Worm (Caenorhabditis elegans) whole organism, late embryonic: Measurements from ENCODE around the gene gcy-12.
A peak's percentile ranks its signal among the peaks of the same experiment; 100 is the strongest.

ENCODE experiments used
- C08G9.2 ChIP-seq: sonication (generic microtip); optimal IDR thresholded peaks from 2 replicates; lab custom pipeline; 2016; ENCODE audit warnings: mild to moderate bottlenecking, missing genetic modification characterization, moderate library complexity, missing compliant biosample characterization
- ahr-1 ChIP-seq: sonication (generic microtip); optimal IDR thresholded peaks from 2 replicates; lab custom pipeline; 2016; ENCODE audit warnings: missing genetic modification characterization, missing compliant biosample characterization
- elt-2 ChIP-seq: sonication (generic microtip); optimal IDR thresholded peaks from 2 replicates; lab custom pipeline; 2016; ENCODE audit warnings: missing genetic modification reagents, missing genetic modification characterization, missing compliant biosample characterization
- fkh-10 ChIP-seq: fragments of 150-350 bp; optimal IDR thresholded peaks from 2 replicates; lab custom pipeline; 2014; ENCODE audit warnings: missing biosample characterization, missing genetic modification reagents, missing genetic modification characterization
- hlh-6 ChIP-seq: sonication (generic microtip); optimal IDR thresholded peaks from 2 replicates; lab custom pipeline; 2016; ENCODE audit warnings: missing genotype, missing genetic modification characterization, missing compliant biosample characterization
- nhr-11 ChIP-seq: fragments of 150-350 bp; optimal IDR thresholded peaks from 2 replicates; lab custom pipeline; 2014; ENCODE audit warnings: missing biosample characterization, missing genetic modification characterization
- nhr-232 ChIP-seq: sonication (generic microtip); optimal IDR thresholded peaks from 2 replicates; lab custom pipeline; 2016; ENCODE audit warnings: missing genetic modification characterization, missing compliant biosample characterization
- pat-9 ChIP-seq: fragments of 200-800 bp; sonication (Bioruptor generic); optimal IDR thresholded peaks from 2 replicates; lab custom pipeline; 2018; ENCODE audit warnings: mild to moderate bottlenecking, missing genetic modification characterization, moderate library complexity, missing compliant biosample characterization
- pha-4 ChIP-seq: fragments of 150-350 bp; optimal IDR thresholded peaks from 2 replicates; lab custom pipeline; 2018; ENCODE audit warnings: missing biosample characterization, missing genetic modification reagents, missing genetic modification characterization
- pqm-1 ChIP-seq: sonication (generic microtip); optimal IDR thresholded peaks from 2 replicates; lab custom pipeline; 2016; ENCODE audit warnings: missing genetic modification characterization, missing compliant biosample characterization
- rnt-1 ChIP-seq: sonication (generic microtip); optimal IDR thresholded peaks from 2 replicates; lab custom pipeline; 2016; ENCODE audit warnings: missing genetic modification characterization, missing compliant biosample characterization
- sox-4 ChIP-seq: sonication (generic microtip); optimal IDR thresholded peaks from 2 replicates; lab custom pipeline; 2017; ENCODE audit warnings: mild to moderate bottlenecking, missing genetic modification characterization, inconsistent platforms, missing compliant biosample characterization
- unc-55 ChIP-seq: sonication (generic microtip); optimal IDR thresholded peaks from 2 replicates; lab custom pipeline; 2017; ENCODE audit warnings: missing biosample characterization, missing genetic modification reagents, missing genetic modification characterization

ce11 chrII:5358137-5358745, 46.4 kb downstream of the gcy-12 start, which contains the start of the genes F09E5.11 and bmy-1:
- no peak for TF ChIP-seq nhr-11
- TF ChIP-seq pha-4 (tag; lab: Kevin White, UChicago) = no peak
- no peak for TF ChIP-seq fkh-10 (GFP tag; lab: Kevin White, UChicago)
- TF ChIP-seq C08G9.2 (tag; lab: Kevin White, UChicago) = peak; percentile 95
- no peak for TF ChIP-seq pqm-1 (tag; lab: Kevin White, UChicago)
- TF ChIP-seq nhr-232 = no peak
- TF ChIP-seq ahr-1 (tag; lab: Kevin White, UChicago) = peak; percentile 43
- peak; percentile 70 for TF ChIP-seq rnt-1
- peak; percentile 53 for TF ChIP-seq hlh-6
- no peak for TF ChIP-seq unc-55
- TF ChIP-seq sox-4 = no peak
- TF ChIP-seq pat-9 (tag; lab: Kevin White, UChicago) = no peak
- TF ChIP-seq elt-2 (tag; lab: Kevin White, UChicago) = peak; percentile 98
